Fruit fly (Drosophila melanogaster): ENCODE measurements around the gene CG9458.

Gene CG9458

DNA sequence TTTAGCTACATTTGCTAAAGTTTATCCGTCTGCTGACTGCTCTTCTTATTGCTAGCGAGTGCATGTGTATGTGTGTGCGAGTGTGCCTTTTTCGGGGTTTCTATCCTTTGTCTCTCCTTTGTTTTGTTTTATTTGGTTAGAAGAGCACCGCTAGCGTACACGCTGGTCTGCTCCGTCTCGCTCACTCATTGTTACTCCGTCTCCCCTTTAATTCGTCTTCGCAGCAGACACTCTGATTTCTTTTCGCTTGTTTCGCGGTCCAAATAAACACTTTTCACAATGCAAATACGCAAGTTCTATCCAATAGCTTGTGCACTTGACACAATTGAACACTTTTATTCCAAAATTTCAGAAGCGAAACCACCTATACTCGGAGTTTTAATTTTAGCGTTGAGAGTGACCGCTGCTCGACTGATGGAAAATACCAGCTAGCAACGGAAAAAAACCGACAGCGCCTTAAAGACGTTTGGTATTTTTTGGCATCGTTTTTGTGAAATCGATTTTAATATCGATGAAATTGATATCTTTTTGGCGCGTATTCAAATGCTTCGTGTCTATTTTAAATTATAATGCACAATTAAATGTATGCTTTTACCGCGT lies 10.6 kb downstream of the CG9458 start, which contains the start of gene FBXO11 (continued):
- TF ChIP-seq her (GFP tag; optimal IDR thresholded peaks at IDR 0.05) (peak; percentile 1), CG34422 (GFP tag; IDR thresholded peaks at IDR 0.05) (peak; percentile 79; the same call in 1 of the 3 replicates), CG8281 (tag; optimal IDR thresholded peaks at IDR 0.05) (no peak), Nf-YB (GFP tag; optimal IDR thresholded peaks at IDR 0.05) (peak; percentile 72), CG6791 (GFP tag; IDR thresholded peaks at IDR 0.05; ENCODE audit: partially characterized antibody) (no peak; the same call in 2 of the 3 replicates), run (tag; optimal IDR thresholded peaks at IDR 0.05) (peak; percentile 47), CG1603 (tag; optimal IDR thresholded peaks at IDR 0.05) (no peak), CG34376 (GFP tag; optimal IDR thresholded peaks at IDR 0.05) (no peak), CG18262 (tag; optimal IDR thresholded peaks at IDR 0.05) (no peak), CG3838 (GFP tag; optimal IDR thresholded peaks at IDR 0.05) (no peak), C15 (GFP tag; IDR thresholded peaks at IDR 0.05) (no peak), dpn (GFP tag; optimal IDR thresholded peaks at IDR 0.05) (no peak), hth (optimal IDR thresholded peaks at IDR 0.05) (no peak), CG12942 (GFP tag; optimal IDR thresholded peaks at IDR 0.05) (no peak), tap (tag; optimal IDR thresholded peaks at IDR 0.05) (no peak), CG10366 (GFP tag; IDR thresholded peaks at IDR 0.05) (no peak), CG3065 (GFP tag; optimal IDR thresholded peaks at IDR 0.05) (no peak), Rfx (GFP tag; IDR thresholded peaks at IDR 0.05) (no peak), CG9609 (GFP tag; optimal IDR thresholded peaks at IDR 0.05) (no peak), CG8290 (GFP tag; optimal IDR thresholded peaks at IDR 0.05) (peak; percentile 7), CG8290 (tag; optimal IDR thresholded peaks at IDR 0.05) (no peak), NK7.1 (GFP tag; optimal IDR thresholded peaks at IDR 0.05) (no peak), CG4617 (GFP tag; optimal IDR thresholded peaks at IDR 0.05; ENCODE audit: borderline replicate concordance) (peak; percentile 100), pnt (GFP tag; optimal IDR thresholded peaks at IDR 0.05) (no peak), Ptx1 (GFP tag; IDR thresholded peaks at IDR 0.05) (no peak), CG12104 (GFP tag; optimal IDR thresholded peaks at IDR 0.05) (no peak), fru (optimal IDR thresholded peaks at IDR 0.05) (no peak), croc (GFP tag; conservative IDR thresholded peaks at IDR 0.05) (no peak), Drgx (GFP tag; IDR thresholded peaks at IDR 0.05) (peak; percentile 76), MBD-R2 (GFP tag; IDR thresholded peaks at IDR 0.05) (peak; percentile 59), zen2 (GFP tag; IDR thresholded peaks at IDR 0.05; ENCODE audit: partially characterized antibody) (no peak), pzg (GFP tag; optimal IDR thresholded peaks at IDR 0.05) (peak; percentile 88), CG18011 (GFP tag; optimal IDR thresholded peaks at IDR 0.05) (no peak), Bdp1 (GFP tag; optimal IDR thresholded peaks at IDR 0.05) (no peak), br (optimal IDR thresholded peaks at IDR 0.05) (no peak), Oaz (GFP tag; IDR thresholded peaks at IDR 0.05) (no peak), CG6689 (GFP tag; IDR thresholded peaks at IDR 0.05) (no peak), emc (GFP tag; optimal IDR thresholded peaks at IDR 0.05) (no peak), insv (GFP tag; optimal IDR thresholded peaks at IDR 0.05) (peak in 1 of 2 experiments; percentile 15), usp (GFP tag; optimal IDR thresholded peaks at IDR 0.05) (no peak), ems (GFP tag; optimal IDR thresholded peaks at IDR 0.05) (no peak), CG1602 (GFP tag; optimal IDR thresholded peaks at IDR 0.05) (no peak), CG5180 (GFP tag; optimal IDR thresholded peaks at IDR 0.05) (no peak), oc (tag; optimal IDR thresholded peaks at IDR 0.05) (no peak), Oli (tag; optimal IDR thresholded peaks at IDR 0.05) (no peak), Doc2 (GFP tag; IDR thresholded peaks at IDR 0.05) (no peak), unc-4 (GFP tag; IDR thresholded peaks at IDR 0.05; ENCODE audit: partially characterized antibody) (peak; percentile 65), kah (GFP tag; optimal IDR thresholded peaks at IDR 0.05) (peak; percentile 66), Dek (tag; optimal IDR thresholded peaks at IDR 0.05) (no peak), CG4707 (GFP tag; optimal IDR thresholded peaks at IDR 0.05) (no peak), eyg (GFP tag; optimal IDR thresholded peaks at IDR 0.05) (no peak), mam (GFP tag; optimal IDR thresholded peaks at IDR 0.05) (no peak), Ssrp (tag; optimal IDR thresholded peaks at IDR 0.05) (no peak)
